Worm (Caenorhabditis elegans) whole organism, dauer: ENCODE results near the gene pro-3.

Experiments used
- unc-62 ChIP-seq: sonication (generic microtip); optimal IDR thresholded peaks from 2 replicates; lab custom pipeline; 2017; ENCODE audit warnings: missing biosample characterization, missing genetic modification reagents, missing genetic modification characterization

The pro-3 gene

ce11 chrV:19058086-19058485 is 60.1 kb downstream of the pro-3 start:
- no peak for TF ChIP-seq unc-62

ce11 chrV:19057602-19058001 is 60.6 kb downstream of the pro-3 start:
- no peak for TF ChIP-seq unc-62

ce11 chrV:19053281-19053680 is 64.9 kb downstream of the pro-3 start:
- no peak for TF ChIP-seq unc-62

DNA sequence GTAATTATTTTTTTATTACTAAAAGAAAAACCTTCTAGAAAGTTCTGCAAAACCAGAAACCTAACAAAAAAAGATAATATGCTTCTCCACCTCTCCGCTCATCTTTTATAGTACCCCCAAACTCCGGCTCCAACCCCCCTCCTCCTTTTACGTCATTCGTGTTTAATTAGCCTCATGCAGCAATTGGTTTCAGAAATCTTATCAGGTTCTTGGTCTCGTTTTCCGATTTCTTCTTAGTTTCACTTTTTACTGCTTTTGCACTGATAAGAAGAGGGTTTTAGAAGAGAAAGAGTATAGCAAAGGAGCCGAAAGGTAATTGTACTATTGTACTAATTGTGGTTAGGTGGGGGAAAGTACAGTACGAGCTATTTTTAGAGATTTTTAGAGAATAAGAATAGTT is 66.8 kb downstream of the pro-3 start:
- TF ChIP-seq unc-62, result no peak
